Fruit fly (Drosophila melanogaster) whole organism, embryonic: ENCODE data around the gene CG4004.

Experiments used
- BEAF-32 ChIP-seq: fragments of 200-800 bp; sonication (Bioruptor generic); optimal IDR thresholded peaks from 3 replicates; lab custom pipeline; 2017; ENCODE audit warnings: missing biosample characterization, missing genetic modification characterization, mild to moderate bottlenecking, moderate library complexity, missing genetic modification reagents
- CG1024 ChIP-seq: fragments of 200-800 bp; sonication (Bioruptor generic); IDR thresholded peaks from 2 replicates; pipeline ENCODE4 v1.3.6; 2022; ENCODE audit warnings: missing biosample characterization, missing genetic modification characterization
- CG10565 ChIP-seq: fragments of 200-800 bp; sonication (Bioruptor generic); optimal IDR thresholded peaks from 3 replicates; lab custom pipeline; 2016; ENCODE audit warnings: missing biosample characterization, mild to moderate bottlenecking, missing genetic modification characterization
- CG16779 ChIP-seq: fragments of 200-800 bp; sonication (Bioruptor generic); IDR thresholded peaks from 2 replicates; pipeline ENCODE4 v1.3.6; 2022; ENCODE audit warnings: missing biosample characterization, missing genetic modification characterization
- CG16813 ChIP-seq: fragments of 200-800 bp; sonication (Bioruptor generic); IDR thresholded peaks from 3 replicates; pipeline ENCODE4 v1.3.6; 2022; ENCODE audit warnings: missing biosample characterization, missing genetic modification characterization; ENCODE audit not compliant: partially characterized antibody
- CG16863 ChIP-seq: fragments of 200-800 bp; sonication (Bioruptor generic); optimal IDR thresholded peaks from 3 replicates; lab custom pipeline; 2016; ENCODE audit warnings: missing biosample characterization, missing genetic modification characterization
- CG17829 ChIP-seq: fragments of 200-800 bp; optimal IDR thresholded peaks from 2 replicates; lab custom pipeline; 2019; ENCODE audit warnings: missing biosample characterization, mild to moderate bottlenecking, missing genetic modification characterization, moderate library complexity
- CG32767 ChIP-seq: fragments of 200-800 bp; sonication (Bioruptor generic); IDR thresholded peaks from 2 replicates; pipeline ENCODE4 v1.3.6; 2022; ENCODE audit warnings: missing biosample characterization, missing genetic modification characterization
- CG6654 ChIP-seq: fragments of 200-800 bp; sonication (Bioruptor generic); optimal IDR thresholded peaks from 2 replicates; lab custom pipeline; 2017; ENCODE audit warnings: missing biosample characterization, mild to moderate bottlenecking, missing genetic modification characterization
- CG6791 ChIP-seq: fragments of 200-800 bp; sonication (Bioruptor generic); IDR thresholded peaks from 3 replicates; pipeline ENCODE4 v1.3.6; 2022; ENCODE audit warnings: missing biosample characterization, missing genetic modification characterization; ENCODE audit not compliant: partially characterized antibody
- CG6813 ChIP-seq: fragments of 200-800 bp; sonication (Bioruptor generic); optimal IDR thresholded peaks from 2 replicates; lab custom pipeline; 2017; ENCODE audit warnings: missing biosample characterization, missing genetic modification characterization, mild to moderate bottlenecking, moderate library complexity, missing genetic modification reagents
- CG7745 ChIP-seq: fragments of 200-800 bp; sonication (Bioruptor generic); optimal IDR thresholded peaks from 2 replicates; lab custom pipeline; 2018; ENCODE audit warnings: missing biosample characterization, mild to moderate bottlenecking, missing genetic modification characterization, moderate library complexity
- CG9797 ChIP-seq: fragments of 200-800 bp; sonication (Bioruptor generic); optimal IDR thresholded peaks from 3 replicates; lab custom pipeline; 2018; ENCODE audit warnings: missing biosample characterization, mild to moderate bottlenecking, missing genetic modification characterization
- CG9932 ChIP-seq: fragments of 200-800 bp; sonication (Bioruptor generic); IDR thresholded peaks from 2 replicates; pipeline ENCODE4 v1.3.6; 2022; ENCODE audit warnings: missing biosample characterization, missing genetic modification characterization
- Deaf1 ChIP-seq: fragments of 200-800 bp; optimal IDR thresholded peaks from 3 replicates; lab custom pipeline; 2019; ENCODE audit warnings: missing biosample characterization, mild to moderate bottlenecking, missing genetic modification characterization, moderate library complexity
- Dfd ChIP-seq, 2 experiments: fragments of >200 bp; optimal IDR thresholded peaks; 2 replicates each; lab custom pipeline; 2017; ENCODE audit warnings: missing biosample characterization in 2 of 2, missing genetic modification characterization in 2 of 2
- Dref ChIP-seq: fragments of 200-800 bp; sonication (Bioruptor generic); IDR thresholded peaks from 2 replicates; pipeline ENCODE4 v1.3.6; 2022; ENCODE audit warnings: missing biosample characterization, missing genetic modification characterization
- E2f1 ChIP-seq: fragments of 200-800 bp; sonication (Bioruptor generic); IDR thresholded peaks from 2 replicates; pipeline ENCODE4 v1.3.6; 2022; ENCODE audit warnings: missing biosample characterization, missing genetic modification characterization
- Gsc ChIP-seq: fragments of 200-800 bp; sonication (Bioruptor generic); IDR thresholded peaks from 2 replicates; pipeline ENCODE4 v1.3.6; 2022; ENCODE audit warnings: missing biosample characterization, missing genetic modification characterization
- HmgZ ChIP-seq: fragments of 200-800 bp; sonication (Bioruptor generic); optimal IDR thresholded peaks from 2 replicates; lab custom pipeline; 2018; ENCODE audit warnings: missing biosample characterization, mild to moderate bottlenecking, missing genetic modification characterization
- Hr3 ChIP-seq: fragments of 200-800 bp; sonication (Bioruptor generic); optimal IDR thresholded peaks from 3 replicates; lab custom pipeline; 2016; ENCODE audit warnings: missing biosample characterization, missing genetic modification characterization
- Hr51 ChIP-seq, 2 experiments: fragments of 200-800 bp; sonication (Bioruptor generic); optimal IDR thresholded peaks; 2 replicates in 1 of 2; 3 replicates in 1 of 2; lab custom pipeline; 2016 to 2018; ENCODE audit warnings: missing biosample characterization in 2 of 2, missing genetic modification characterization in 2 of 2, mild to moderate bottlenecking in 1 of 2, moderate library complexity in 1 of 2
- Max ChIP-seq: fragments of 200-800 bp; sonication (Bioruptor generic); optimal IDR thresholded peaks from 2 replicates; lab custom pipeline; 2016; ENCODE audit warnings: missing biosample characterization, mild to moderate bottlenecking, missing genetic modification characterization
- Med ChIP-seq: fragments of 200-800 bp; sonication (Bioruptor generic); peaks from one replicate; lab custom pipeline; 2016; ENCODE audit warnings: missing biosample characterization, missing genetic modification characterization, mild to moderate bottlenecking, inconsistent platforms, moderate library complexity
- NC2β ChIP-seq: fragments of 200-800 bp; sonication (Bioruptor generic); optimal IDR thresholded peaks from 2 replicates; lab custom pipeline; 2016; ENCODE audit warnings: missing biosample characterization, missing genetic modification characterization
- NFAT ChIP-seq: fragments of 200-800 bp; sonication (Bioruptor generic); IDR thresholded peaks from 2 replicates; pipeline ENCODE4 v1.3.6; 2022; ENCODE audit warnings: missing biosample characterization, missing genetic modification characterization
- NK7.1 ChIP-seq: fragments of 200-800 bp; sonication (Bioruptor generic); optimal IDR thresholded peaks from 3 replicates; lab custom pipeline; 2016; ENCODE audit warnings: missing biosample characterization, missing genetic modification characterization
- Nf-YA ChIP-seq: fragments of 200-800 bp; sonication (Bioruptor generic); IDR thresholded peaks from 2 replicates; pipeline ENCODE4 v1.3.6; 2022; ENCODE audit warnings: missing biosample characterization, missing genetic modification characterization
- NfI ChIP-seq: fragments of 200-800 bp; sonication (Bioruptor generic); optimal IDR thresholded peaks from 3 replicates; lab custom pipeline; 2018; ENCODE audit warnings: missing biosample characterization, mild to moderate bottlenecking, missing genetic modification characterization, moderate library complexity
- Oaz ChIP-seq: fragments of 200-800 bp; sonication (Bioruptor generic); IDR thresholded peaks from 2 replicates; pipeline ENCODE4 v1.3.6; 2022; ENCODE audit warnings: missing biosample characterization, missing genetic modification characterization
- al ChIP-seq: fragments of 200-800 bp; sonication (Bioruptor generic); IDR thresholded peaks from 2 replicates; pipeline ENCODE4 v1.3.6; 2022; ENCODE audit warnings: missing biosample characterization, missing genetic modification characterization
- amos ChIP-seq: fragments of 200-800 bp; sonication (Bioruptor generic); IDR thresholded peaks from 2 replicates; pipeline ENCODE4 v1.3.6; 2022; ENCODE audit warnings: missing biosample characterization, missing genetic modification characterization; ENCODE audit not compliant: partially characterized antibody
- az2 ChIP-seq: fragments of 200-800 bp; sonication (Bioruptor generic); optimal IDR thresholded peaks from 3 replicates; lab custom pipeline; 2016; ENCODE audit warnings: missing biosample characterization, missing genetic modification characterization
- br ChIP-seq: fragments of >200 bp; optimal IDR thresholded peaks from 2 replicates; lab custom pipeline; 2017
- chinmo ChIP-seq: fragments of 200-800 bp; sonication (Bioruptor generic); IDR thresholded peaks from 4 replicates; pipeline ENCODE4 v1.3.6; 2022; ENCODE audit warnings: missing biosample characterization, missing genetic modification characterization; ENCODE audit not compliant: partially characterized antibody
- corto ChIP-seq: fragments of 200-800 bp; sonication (Bioruptor generic); optimal IDR thresholded peaks from 2 replicates; lab custom pipeline; 2016; ENCODE audit warnings: missing biosample characterization, mild to moderate bottlenecking, missing genetic modification characterization, moderate library complexity
- dmrt11E ChIP-seq: fragments of 200-800 bp; sonication (Bioruptor generic); optimal IDR thresholded peaks from 3 replicates; lab custom pipeline; 2018; ENCODE audit warnings: missing biosample characterization, mild to moderate bottlenecking, missing genetic modification characterization, moderate library complexity
- eyg ChIP-seq: fragments of 200-800 bp; sonication (Bioruptor generic); optimal IDR thresholded peaks from 3 replicates; lab custom pipeline; 2016; ENCODE audit warnings: missing biosample characterization, missing genetic modification characterization
- fd96Cb ChIP-seq: fragments of 200-800 bp; sonication (Bioruptor generic); optimal IDR thresholded peaks from 2 replicates; lab custom pipeline; 2018; ENCODE audit warnings: missing biosample characterization, mild to moderate bottlenecking, missing genetic modification characterization, moderate library complexity
- gfzf ChIP-seq: fragments of 200-800 bp; sonication (Bioruptor generic); optimal IDR thresholded peaks from 2 replicates; lab custom pipeline; 2016; ENCODE audit warnings: missing biosample characterization, mild to moderate bottlenecking, missing genetic modification characterization, moderate library complexity
- grau ChIP-seq: fragments of 200-800 bp; optimal IDR thresholded peaks from 3 replicates; lab custom pipeline; 2019; ENCODE audit warnings: missing biosample characterization, mild to moderate bottlenecking, missing genetic modification characterization, moderate library complexity
- gro ChIP-seq: fragments of 200-800 bp; sonication (Bioruptor generic); optimal IDR thresholded peaks from 2 replicates; lab custom pipeline; 2016; ENCODE audit warnings: missing biosample characterization, missing genetic modification characterization
- hkb ChIP-seq, 2 experiments: fragments of 200-800 bp in 1 of 2; fragments of >200 bp in 1 of 2; sonication (Bioruptor generic) in 1 of 2; IDR thresholded peaks in 1 of 2; optimal IDR thresholded peaks in 1 of 2; 2 replicates each; pipeline versions ENCODE4 v1.3.6 to Lab custom; 2017 to 2022; ENCODE audit warnings: missing biosample characterization in 1 of 2, missing genetic modification characterization in 1 of 2
- kay ChIP-seq: fragments of 200-800 bp; sonication (Bioruptor generic); optimal IDR thresholded peaks from 2 replicates; lab custom pipeline; 2016; ENCODE audit warnings: missing biosample characterization, missing genetic modification characterization
- pho ChIP-seq: fragments of 200-800 bp; sonication (Bioruptor generic); optimal IDR thresholded peaks from 2 replicates; lab custom pipeline; 2016; ENCODE audit warnings: missing biosample characterization, missing genetic modification characterization
- tap ChIP-seq: fragments of 200-800 bp; optimal IDR thresholded peaks from 3 replicates; lab custom pipeline; 2019; ENCODE audit warnings: missing biosample characterization, mild to moderate bottlenecking, missing genetic modification characterization, moderate library complexity
- tin ChIP-seq: fragments of 200-800 bp; sonication (Bioruptor generic); optimal IDR thresholded peaks from 3 replicates; lab custom pipeline; 2016; ENCODE audit warnings: missing biosample characterization, missing genetic modification characterization
- trem ChIP-seq: fragments of 200-800 bp; optimal IDR thresholded peaks from 3 replicates; lab custom pipeline; 2019; ENCODE audit warnings: missing biosample characterization, mild to moderate bottlenecking, missing genetic modification characterization, moderate library complexity
- vnd ChIP-seq: fragments of 200-800 bp; sonication (Bioruptor generic); IDR thresholded peaks from 3 replicates; pipeline ENCODE4 v1.3.6; 2022; ENCODE audit warnings: missing biosample characterization, missing genetic modification characterization; ENCODE audit not compliant: partially characterized antibody
- zf30C ChIP-seq: fragments of 200-800 bp; sonication (Bioruptor generic); optimal IDR thresholded peaks from 3 replicates; lab custom pipeline; 2018; ENCODE audit warnings: missing biosample characterization, mild to moderate bottlenecking, missing genetic modification characterization

The CG4004 gene

dm6 chrX:12699095-12699750 lies 44.8 kb upstream of the CG4004 start (continued):
- peak; percentile 73 for TF ChIP-seq Med (GFP tag; lab: Kevin White, UChicago)
- no peak for TF ChIP-seq NFAT (GFP tag; lab: Robert Waterston, UW)
- peak; percentile 13 for TF ChIP-seq Hr3 (GFP tag; lab: Kevin White, UChicago)
- no peak for TF ChIP-seq CG16863 (GFP tag; lab: Kevin White, UChicago)
- TF ChIP-seq Dfd (GFP tag; optimal IDR thresholded peaks at IDR 0.05; lab: Kevin White, UChicago), result no peak
- no peak for TF ChIP-seq NC2β (GFP tag; lab: Kevin White, UChicago)
- no peak for TF ChIP-seq eyg (GFP tag; lab: Kevin White, UChicago)
- no peak for TF ChIP-seq CG6654
- TF ChIP-seq BEAF-32 (GFP tag; lab: Kevin White, UChicago), result no peak
- no peak for TF ChIP-seq Oaz (GFP tag; lab: Robert Waterston, UW)
- no peak for TF ChIP-seq tap
- peak; percentile 12 for TF ChIP-seq az2 (GFP tag; lab: Kevin White, UChicago)
- no peak for TF ChIP-seq Max (GFP tag; lab: Kevin White, UChicago)
- no peak for TF ChIP-seq gro (GFP tag; lab: Kevin White, UChicago)
- no peak for TF ChIP-seq gfzf (GFP tag; lab: Kevin White, UChicago)
- TF ChIP-seq Hr51 (GFP tag; optimal IDR thresholded peaks at IDR 0.05; lab: Kevin White, UChicago), result peak in 1 of 2 experiments; percentile 36
- peak; percentile 2 for TF ChIP-seq trem
- no peak for TF ChIP-seq CG10565 (GFP tag; lab: Kevin White, UChicago)
- TF ChIP-seq CG6813 (GFP tag; lab: Kevin White, UChicago), result no peak
- peak; percentile 39 for TF ChIP-seq dmrt11E (tag; lab: Kevin White, UChicago)
- no peak for TF ChIP-seq NK7.1 (GFP tag; lab: Kevin White, UChicago)
- no peak for TF ChIP-seq CG7745 (tag; lab: Kevin White, UChicago)
- TF ChIP-seq hkb (optimal IDR thresholded peaks at IDR 0.05; lab: Kevin White, UChicago), result no peak
- peak; percentile 54; the same call in 1 of the 2 replicates for TF ChIP-seq hkb (GFP tag; IDR thresholded peaks at IDR 0.05; lab: Robert Waterston, UW)
- TF ChIP-seq E2f1 (GFP tag; lab: Robert Waterston, UW), result peak; percentile 27; the same call in 1 of the 2 replicates
- TF ChIP-seq kay (GFP tag; lab: Kevin White, UChicago), result no peak
- peak; percentile 22 for TF ChIP-seq NfI (GFP tag; lab: Kevin White, UChicago)
- TF ChIP-seq al (GFP tag; lab: Robert Waterston, UW), result no peak
- TF ChIP-seq CG16779 (GFP tag; lab: Robert Waterston, UW), result no peak
- no peak for TF ChIP-seq amos
- TF ChIP-seq CG32767 (GFP tag; lab: Robert Waterston, UW), result no peak
- no peak for TF ChIP-seq CG6791
- no peak for TF ChIP-seq vnd (GFP tag; lab: Robert Waterston, UW)
- TF ChIP-seq chinmo, result 0 out of 4 replicates have a peak, but pooled peaks have one; percentile 34
- TF ChIP-seq CG1024 (GFP tag; lab: Robert Waterston, UW), result no peak
- TF ChIP-seq Deaf1, result no peak
- TF ChIP-seq HmgZ, result peak; percentile 7
- TF ChIP-seq Gsc (GFP tag; lab: Robert Waterston, UW), result no peak
- no peak for TF ChIP-seq pho (GFP tag; lab: Kevin White, UChicago)
- no peak for TF ChIP-seq CG9797 (GFP tag; lab: Kevin White, UChicago)
- no peak for TF ChIP-seq CG9932 (GFP tag; lab: Robert Waterston, UW)
- peak; percentile 45 for TF ChIP-seq fd96Cb (tag; lab: Kevin White, UChicago)
- TF ChIP-seq br (lab: Kevin White, UChicago), result no peak
- peak; percentile 8 for TF ChIP-seq tin (GFP tag; lab: Kevin White, UChicago)
- no peak for TF ChIP-seq CG16813 (GFP tag; lab: Robert Waterston, UW)
- peak; percentile 26 for TF ChIP-seq zf30C (GFP tag; lab: Kevin White, UChicago)
- peak; percentile 39 for TF ChIP-seq CG17829
- no peak for TF ChIP-seq Nf-YA (GFP tag; lab: Robert Waterston, UW)
- peak; percentile 50 for TF ChIP-seq grau (tag; lab: Kevin White, UChicago)
- no peak for TF ChIP-seq Dref (GFP tag; lab: Robert Waterston, UW)
- TF ChIP-seq corto (GFP tag; lab: Kevin White, UChicago), result no peak
